Fruit fly (Drosophila melanogaster) whole organism, embryonic: Measurements from ENCODE around the gene CG6153.

ENCODE experiments used
- CG10147 ChIP-seq: fragments of 200-800 bp; sonication (Bioruptor generic); optimal IDR thresholded peaks from 2 replicates; lab custom pipeline; 2019; ENCODE audit warnings: missing biosample characterization, mild to moderate bottlenecking, missing genetic modification characterization, moderate library complexity
- CG11093 ChIP-seq: fragments of 200-800 bp; sonication (Bioruptor generic); IDR thresholded peaks from 3 replicates; pipeline ENCODE4 v1.3.6; 2022; ENCODE audit warnings: missing biosample characterization, missing genetic modification characterization
- CG13775 ChIP-seq: fragments of 200-800 bp; sonication (Bioruptor generic); optimal IDR thresholded peaks from 3 replicates; lab custom pipeline; 2017; ENCODE audit warnings: missing biosample characterization, mild to moderate bottlenecking, missing genetic modification characterization
- CG14014 ChIP-seq: fragments of 200-800 bp; sonication (Bioruptor generic); IDR thresholded peaks from 2 replicates; pipeline ENCODE4 v1.3.6; 2022; ENCODE audit warnings: missing biosample characterization, missing genetic modification characterization
- CG14710 ChIP-seq: fragments of 200-800 bp; sonication (Bioruptor generic); optimal IDR thresholded peaks from 3 replicates; lab custom pipeline; 2019; ENCODE audit warnings: missing biosample characterization, mild to moderate bottlenecking, missing genetic modification characterization, moderate library complexity
- CG15601 ChIP-seq: fragments of 200-800 bp; sonication (Bioruptor generic); optimal IDR thresholded peaks from 3 replicates; lab custom pipeline; 2019; ENCODE audit warnings: missing biosample characterization, mild to moderate bottlenecking, missing genetic modification characterization, moderate library complexity
- CG16813 ChIP-seq: fragments of 200-800 bp; sonication (Bioruptor generic); IDR thresholded peaks from 3 replicates; pipeline ENCODE4 v1.3.6; 2022; ENCODE audit warnings: missing biosample characterization, missing genetic modification characterization; ENCODE audit not compliant: partially characterized antibody
- CG17385 ChIP-seq: fragments of 200-800 bp; sonication (Bioruptor generic); optimal IDR thresholded peaks from 3 replicates; lab custom pipeline; 2018; ENCODE audit warnings: missing biosample characterization, mild to moderate bottlenecking, missing genetic modification characterization
- CG18476 ChIP-seq: fragments of 200-800 bp; sonication (Bioruptor generic); optimal IDR thresholded peaks from 2 replicates; lab custom pipeline; 2016; ENCODE audit warnings: missing biosample characterization, mild to moderate bottlenecking, missing genetic modification characterization
- CG18599 ChIP-seq: fragments of 200-800 bp; sonication (Bioruptor generic); optimal IDR thresholded peaks from 3 replicates; lab custom pipeline; 2017; ENCODE audit warnings: missing biosample characterization, missing genetic modification characterization, mild to moderate bottlenecking, moderate library complexity, missing genetic modification reagents
- CG32767 ChIP-seq: fragments of 200-800 bp; sonication (Bioruptor generic); IDR thresholded peaks from 2 replicates; pipeline ENCODE4 v1.3.6; 2022; ENCODE audit warnings: missing biosample characterization, missing genetic modification characterization
- CG9727 ChIP-seq: fragments of 200-800 bp; sonication (Bioruptor generic); optimal IDR thresholded peaks from 3 replicates; lab custom pipeline; 2017; ENCODE audit warnings: missing biosample characterization, mild to moderate bottlenecking, missing genetic modification characterization
- CG9932 ChIP-seq: fragments of 200-800 bp; sonication (Bioruptor generic); IDR thresholded peaks from 2 replicates; pipeline ENCODE4 v1.3.6; 2022; ENCODE audit warnings: missing biosample characterization, missing genetic modification characterization
- E2f2 ChIP-seq: fragments of 200-800 bp; sonication (Bioruptor generic); IDR thresholded peaks from 2 replicates; pipeline ENCODE4 v1.3.6; 2022; ENCODE audit warnings: missing biosample characterization, missing genetic modification characterization
- Fer3 ChIP-seq: fragments of 200-800 bp; sonication (Bioruptor generic); optimal IDR thresholded peaks from 2 replicates; lab custom pipeline; 2018; ENCODE audit warnings: missing biosample characterization, mild to moderate bottlenecking, missing genetic modification characterization, moderate library complexity
- Gug ChIP-seq: fragments of 200-800 bp; sonication (Bioruptor generic); IDR thresholded peaks from 4 replicates; pipeline ENCODE4 v1.3.6; 2022; ENCODE audit warnings: missing biosample characterization, missing genetic modification characterization
- H15 ChIP-seq: fragments of 200-800 bp; sonication (Bioruptor generic); IDR thresholded peaks from 3 replicates; pipeline ENCODE4 v1.3.6; 2022; ENCODE audit warnings: missing biosample characterization, missing genetic modification characterization
- H2.0 ChIP-seq: fragments of 200-800 bp; sonication (Bioruptor generic); IDR thresholded peaks from 2 replicates; pipeline ENCODE4 v1.3.6; 2022; ENCODE audit warnings: missing biosample characterization, missing genetic modification characterization
- Hand ChIP-seq: fragments of 200-800 bp; sonication (Bioruptor generic); optimal IDR thresholded peaks from 2 replicates; lab custom pipeline; 2017; ENCODE audit warnings: mild to moderate bottlenecking, missing biosample characterization, missing genetic modification reagents, missing genetic modification characterization
- HmgD ChIP-seq: fragments of 200-800 bp; sonication (Bioruptor generic); optimal IDR thresholded peaks from 3 replicates; lab custom pipeline; 2016; ENCODE audit warnings: missing biosample characterization, missing genetic modification characterization
- Hmr ChIP-seq: fragments of 200-800 bp; sonication (Bioruptor generic); optimal IDR thresholded peaks from 3 replicates; lab custom pipeline; 2017; ENCODE audit warnings: mild to moderate bottlenecking, missing biosample characterization, missing genetic modification reagents, missing genetic modification characterization
- Hsf ChIP-seq: fragments of 200-800 bp; sonication (Bioruptor generic); optimal IDR thresholded peaks from 3 replicates; lab custom pipeline; 2016; ENCODE audit warnings: missing biosample characterization, missing genetic modification characterization
- Nf-YA ChIP-seq: fragments of 200-800 bp; sonication (Bioruptor generic); IDR thresholded peaks from 2 replicates; pipeline ENCODE4 v1.3.6; 2022; ENCODE audit warnings: missing biosample characterization, missing genetic modification characterization
- Nf-YC ChIP-seq: fragments of 200-800 bp; optimal IDR thresholded peaks from 3 replicates; lab custom pipeline; 2019; ENCODE audit warnings: missing biosample characterization, mild to moderate bottlenecking, missing genetic modification characterization, moderate library complexity
- Pdp1 ChIP-seq, 2 experiments: fragments of 200-800 bp; sonication (Bioruptor generic); optimal IDR thresholded peaks; 3 replicates each; lab custom pipeline; 2016; ENCODE audit warnings: missing biosample characterization in 2 of 2, missing genetic modification characterization in 2 of 2, mild to moderate bottlenecking in 1 of 2, moderate library complexity in 1 of 2
- Trl ChIP-seq, 3 experiments: fragments of >200 bp in 2 of 3; fragments of 200-800 bp in 1 of 3; sonication (Bioruptor generic) in 1 of 3; optimal IDR thresholded peaks; 2 replicates in 1 of 3; 3 replicates in 2 of 3; lab custom pipeline; 2016 to 2017; ENCODE audit warnings: missing biosample characterization in 1 of 3, missing genetic modification characterization in 1 of 3
- Xrp1 ChIP-seq: fragments of 200-800 bp; sonication (Bioruptor generic); IDR thresholded peaks from 2 replicates; pipeline ENCODE4 v1.3.6; 2022; ENCODE audit warnings: missing biosample characterization, missing genetic modification characterization
- az2 ChIP-seq: fragments of 200-800 bp; sonication (Bioruptor generic); optimal IDR thresholded peaks from 3 replicates; lab custom pipeline; 2016; ENCODE audit warnings: missing biosample characterization, missing genetic modification characterization
- bab2 ChIP-seq: fragments of 200-800 bp; sonication (Bioruptor generic); optimal IDR thresholded peaks from 2 replicates; lab custom pipeline; 2016; ENCODE audit warnings: missing biosample characterization, missing genetic modification characterization
- bcd ChIP-seq: fragments of 200-800 bp; sonication (Bioruptor generic); optimal IDR thresholded peaks from 2 replicates; lab custom pipeline; 2017; ENCODE audit warnings: missing biosample characterization, mild to moderate bottlenecking, missing genetic modification characterization
- croc ChIP-seq: fragments of 200-800 bp; sonication (Bioruptor generic); conservative IDR thresholded peaks from 3 replicates; pipeline ENCODE4 v1.3.6; 2022; ENCODE audit warnings: missing biosample characterization, missing genetic modification characterization
- cwo ChIP-seq: fragments of 200-800 bp; sonication (Bioruptor generic); optimal IDR thresholded peaks from 3 replicates; lab custom pipeline; 2017; ENCODE audit warnings: missing biosample characterization, missing genetic modification characterization, mild to moderate bottlenecking, moderate library complexity, missing genetic modification reagents
- dmrt11E ChIP-seq: fragments of 200-800 bp; sonication (Bioruptor generic); optimal IDR thresholded peaks from 3 replicates; lab custom pipeline; 2018; ENCODE audit warnings: missing biosample characterization, mild to moderate bottlenecking, missing genetic modification characterization, moderate library complexity
- exex ChIP-seq: fragments of 200-800 bp; sonication (Bioruptor generic); optimal IDR thresholded peaks from 4 replicates; lab custom pipeline; 2018; ENCODE audit warnings: missing biosample characterization, mild to moderate bottlenecking, missing genetic modification characterization, moderate library complexity
- gce ChIP-seq: fragments of 200-800 bp; sonication (Bioruptor generic); IDR thresholded peaks from 3 replicates; pipeline ENCODE4 v1.3.6; 2022; ENCODE audit warnings: missing biosample characterization, missing genetic modification characterization
- grn ChIP-seq: fragments of 200-800 bp; sonication (Bioruptor generic); optimal IDR thresholded peaks from 3 replicates; lab custom pipeline; 2017; ENCODE audit warnings: missing biosample characterization, missing genetic modification characterization
- hkb ChIP-seq, 2 experiments: fragments of 200-800 bp in 1 of 2; fragments of >200 bp in 1 of 2; sonication (Bioruptor generic) in 1 of 2; IDR thresholded peaks in 1 of 2; optimal IDR thresholded peaks in 1 of 2; 2 replicates each; pipeline versions ENCODE4 v1.3.6 to Lab custom; 2017 to 2022; ENCODE audit warnings: missing biosample characterization in 1 of 2, missing genetic modification characterization in 1 of 2
- klu ChIP-seq: fragments of 200-800 bp; sonication (Bioruptor generic); IDR thresholded peaks from 2 replicates; pipeline ENCODE4 v1.3.6; 2022; ENCODE audit warnings: missing biosample characterization, missing genetic modification characterization
- lab ChIP-seq: fragments of 200-800 bp; sonication (Bioruptor generic); optimal IDR thresholded peaks from 3 replicates; lab custom pipeline; 2017; ENCODE audit warnings: missing biosample characterization, missing genetic modification characterization, mild to moderate bottlenecking, moderate library complexity, missing genetic modification reagents
- onecut ChIP-seq: fragments of 200-800 bp; sonication (Bioruptor generic); IDR thresholded peaks from 2 replicates; pipeline ENCODE4 v1.3.6; 2022; ENCODE audit warnings: missing biosample characterization, missing genetic modification characterization
- otp ChIP-seq: fragments of 200-800 bp; sonication (Bioruptor generic); IDR thresholded peaks from 3 replicates; pipeline ENCODE4, ENCODE4 v1.3.6; 2022; ENCODE audit warnings: missing biosample characterization, missing genetic modification characterization
- phol ChIP-seq: fragments of 200-800 bp; sonication (Bioruptor generic); optimal IDR thresholded peaks from 3 replicates; lab custom pipeline; 2018; ENCODE audit warnings: missing biosample characterization, mild to moderate bottlenecking, missing genetic modification characterization, moderate library complexity
- pita ChIP-seq: fragments of 200-800 bp; sonication (Bioruptor generic); optimal IDR thresholded peaks from 2 replicates; lab custom pipeline; 2017; ENCODE audit warnings: missing biosample characterization, mild to moderate bottlenecking, missing genetic modification characterization
- sd ChIP-seq: fragments of 200-800 bp; sonication (Bioruptor generic); optimal IDR thresholded peaks from 3 replicates; lab custom pipeline; 2018; ENCODE audit warnings: missing biosample characterization, mild to moderate bottlenecking, missing genetic modification characterization, moderate library complexity
- sens ChIP-seq: fragments of 200-800 bp; sonication (Bioruptor generic); peaks from one replicate; lab custom pipeline; 2016; ENCODE audit warnings: missing biosample characterization, missing genetic modification characterization
- tgo ChIP-seq: fragments of 200-800 bp; sonication (Bioruptor generic); IDR thresholded peaks from 3 replicates; pipeline ENCODE4 v1.3.6; 2022; ENCODE audit warnings: missing biosample characterization, missing genetic modification characterization
- twi ChIP-seq: fragments of 200-800 bp; optimal IDR thresholded peaks from 2 replicates; lab custom pipeline; 2019; ENCODE audit warnings: missing biosample characterization, mild to moderate bottlenecking, missing genetic modification characterization, moderate library complexity
- vvl ChIP-seq: fragments of 200-800 bp; sonication (Bioruptor generic); IDR thresholded peaks from 2 replicates; pipeline ENCODE4 v1.3.6; 2022; ENCODE audit warnings: missing biosample characterization, missing genetic modification characterization
- wdn ChIP-seq: fragments of 200-800 bp; sonication (Bioruptor generic); IDR thresholded peaks from 2 replicates; pipeline ENCODE4 v1.3.6; 2022; ENCODE audit warnings: missing biosample characterization, missing genetic modification characterization
- zen ChIP-seq: fragments of 200-800 bp; sonication (Bioruptor generic); optimal IDR thresholded peaks from 3 replicates; lab custom pipeline; 2018; ENCODE audit warnings: missing biosample characterization, mild to moderate bottlenecking, missing genetic modification characterization, moderate library complexity

CG6153 gene

DNA sequence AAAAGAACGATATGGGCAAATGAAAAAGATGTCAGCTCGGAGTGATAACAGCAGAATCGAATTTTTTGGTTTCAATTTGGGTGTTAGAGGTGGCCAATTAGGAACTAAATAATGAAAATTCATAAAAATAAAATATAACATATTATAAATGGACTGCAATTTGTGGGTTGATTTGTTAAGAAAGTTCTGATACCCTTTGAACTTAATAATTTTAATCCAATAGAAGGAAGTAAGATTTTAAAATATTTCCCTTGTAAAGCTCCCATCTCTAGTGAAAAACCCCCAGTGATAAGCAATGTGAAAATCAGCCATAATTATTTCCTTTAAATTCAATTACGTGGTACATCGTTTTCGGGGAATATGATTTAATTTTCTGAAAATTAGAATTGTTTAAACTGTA, 48.5 kb upstream of the CG6153 start (continued):
- TF ChIP-seq CG13775 (GFP tag; lab: Kevin White, UChicago) (peak; percentile 1), Pdp1 (GFP tag; optimal IDR thresholded peaks at IDR 0.05; lab: Kevin White, UChicago) (no peak), klu (GFP tag; lab: Robert Waterston, UW) (no peak), onecut (GFP tag; lab: Robert Waterston, UW) (no peak), pita (GFP tag; lab: Kevin White, UChicago) (no peak), CG14014 (GFP tag; lab: Robert Waterston, UW) (peak; percentile 58; the same call in 1 of the 2 replicates), Nf-YA (no peak), CG9932 (GFP tag; lab: Robert Waterston, UW) (no peak), gce (GFP tag; lab: Robert Waterston, UW) (no peak), CG18599 (GFP tag; lab: Kevin White, UChicago) (peak; percentile 57), zen (no peak), CG17385 (peak; percentile 51), tgo (GFP tag; lab: Robert Waterston, UW) (peak; percentile 42; the same call in 2 of the 3 replicates), cwo (GFP tag; lab: Kevin White, UChicago) (peak; percentile 20), Gug (GFP tag; lab: Robert Waterston, UW) (no peak), Hsf (GFP tag; lab: Kevin White, UChicago) (no peak), CG18476 (GFP tag; lab: Kevin White, UChicago) (no peak), CG16813 (no peak), bcd (GFP tag; lab: Kevin White, UChicago) (peak; percentile 6), H15 (GFP tag; lab: Robert Waterston, UW) (0 out of 3 replicates have a peak, but pooled peaks have one; percentile 12), otp (GFP tag; lab: Robert Waterston, UW) (peak; percentile 35; the same call in 1 of the 3 replicates), hkb (optimal IDR thresholded peaks at IDR 0.05; lab: Kevin White, UChicago) (no peak), hkb (GFP tag; IDR thresholded peaks at IDR 0.05; lab: Robert Waterston, UW) (peak; percentile 57), Fer3 (tag; lab: Kevin White, UChicago) (peak; percentile 52), CG32767 (no peak), CG15601 (tag; lab: Kevin White, UChicago) (peak; percentile 17), Hmr (GFP tag; lab: Kevin White, UChicago) (peak; percentile 18), az2 (GFP tag; lab: Kevin White, UChicago) (peak; percentile 15), E2f2 (GFP tag; lab: Robert Waterston, UW) (0 out of 2 replicates have a peak, but pooled peaks have one; percentile 33), H2.0 (GFP tag; lab: Robert Waterston, UW) (peak; percentile 45; the same call in 1 of the 2 replicates), exex (tag; lab: Kevin White, UChicago) (peak; percentile 77), Hand (GFP tag; lab: Kevin White, UChicago) (no peak), dmrt11E (tag; lab: Kevin White, UChicago) (peak; percentile 16), CG9727 (GFP tag; lab: Kevin White, UChicago) (peak; percentile 34), twi (tag; lab: Kevin White, UChicago) (no peak), Nf-YC (tag; lab: Kevin White, UChicago) (no peak), sens (GFP tag; lab: Kevin White, UChicago) (peak; percentile 63), Xrp1 (GFP tag; lab: Robert Waterston, UW) (peak; percentile 52), HmgD (GFP tag; lab: Kevin White, UChicago) (no peak), CG10147 (GFP tag; lab: Kevin White, UChicago) (peak; percentile 0), bab2 (GFP tag; lab: Kevin White, UChicago) (no peak), wdn (GFP tag; lab: Robert Waterston, UW) (peak; percentile 29; the same call in 1 of the 2 replicates), sd (tag; lab: Kevin White, UChicago) (no peak), croc (GFP tag; lab: Robert Waterston, UW) (no peak), CG14710 (tag; lab: Kevin White, UChicago) (peak; percentile 19), phol (peak; percentile 27), CG11093 (GFP tag; lab: Robert Waterston, UW) (no peak), vvl (GFP tag; lab: Robert Waterston, UW) (peak; percentile 48; the same call in 1 of the 2 replicates), grn (GFP tag; lab: Kevin White, UChicago) (no peak), Trl (optimal IDR thresholded peaks at IDR 0.05; lab: Kevin White, UChicago) (no peak), Trl (GFP tag; optimal IDR thresholded peaks at IDR 0.05; lab: Kevin White, UChicago) (no peak), lab (GFP tag; lab: Kevin White, UChicago) (peak; percentile 57)
